Fruit fly (Drosophila melanogaster) whole organism, embryonic: Measurements from ENCODE around the gene CG34002.

ENCODE experiments used
- Asciz ChIP-seq: fragments of 200-800 bp; sonication (Bioruptor generic); optimal IDR thresholded peaks from 2 replicates; lab custom pipeline; 2017; ENCODE audit warnings: missing biosample characterization, mild to moderate bottlenecking, missing genetic modification characterization, missing genetic modification reagents
- Bgb ChIP-seq: fragments of 200-800 bp; sonication (Bioruptor generic); IDR thresholded peaks from 2 replicates; pipeline ENCODE4 v1.3.6; 2022; ENCODE audit warnings: missing biosample characterization, missing genetic modification characterization; ENCODE audit not compliant: partially characterized antibody
- BtbVII ChIP-seq: fragments of 200-800 bp; sonication (Bioruptor generic); optimal IDR thresholded peaks from 3 replicates; lab custom pipeline; 2017; ENCODE audit warnings: missing biosample characterization, mild to moderate bottlenecking, missing genetic modification characterization
- CG10321 ChIP-seq: fragments of 200-800 bp; sonication (Bioruptor generic); IDR thresholded peaks from 2 replicates; pipeline ENCODE4 v1.3.6; 2022; ENCODE audit warnings: missing biosample characterization, missing genetic modification characterization
- CG10431 ChIP-seq: fragments of 200-800 bp; sonication (Bioruptor generic); optimal IDR thresholded peaks from 3 replicates; lab custom pipeline; 2018; ENCODE audit warnings: missing biosample characterization, mild to moderate bottlenecking, missing genetic modification characterization
- CG11456 ChIP-seq: fragments of 200-800 bp; sonication (Bioruptor generic); IDR thresholded peaks from 3 replicates; pipeline ENCODE4 v1.3.6; 2022; ENCODE audit warnings: missing biosample characterization, missing genetic modification characterization
- CG12299 ChIP-seq: fragments of 200-800 bp; sonication (Bioruptor generic); optimal IDR thresholded peaks from 2 replicates; lab custom pipeline; 2018; ENCODE audit warnings: missing biosample characterization, mild to moderate bottlenecking, missing genetic modification characterization
- CG14441 ChIP-seq: fragments of 200-800 bp; sonication (Bioruptor generic); IDR thresholded peaks from 2 replicates; pipeline ENCODE4 v1.3.6; 2022; ENCODE audit warnings: missing biosample characterization, missing genetic modification characterization
- CG15073 ChIP-seq: fragments of 200-800 bp; sonication (Bioruptor generic); optimal IDR thresholded peaks from 2 replicates; lab custom pipeline; 2016; ENCODE audit warnings: missing biosample characterization, missing genetic modification characterization
- CG1529 ChIP-seq: fragments of 200-800 bp; sonication (Bioruptor generic); optimal IDR thresholded peaks from 3 replicates; lab custom pipeline; 2018; ENCODE audit warnings: missing biosample characterization, missing genetic modification characterization
- CG15479 ChIP-seq: fragments of 200-800 bp; sonication (Bioruptor generic); optimal IDR thresholded peaks from 3 replicates; lab custom pipeline; 2019; ENCODE audit warnings: missing biosample characterization, mild to moderate bottlenecking, missing genetic modification characterization, moderate library complexity
- CG17361 ChIP-seq: fragments of 200-800 bp; sonication (Bioruptor generic); IDR thresholded peaks from 3 replicates; pipeline ENCODE4 v1.3.6; 2022; ENCODE audit warnings: missing biosample characterization, missing genetic modification characterization
- CG17802 ChIP-seq: fragments of 200-800 bp; sonication (Bioruptor generic); optimal IDR thresholded peaks from 2 replicates; lab custom pipeline; 2018; ENCODE audit warnings: missing biosample characterization, mild to moderate bottlenecking, missing genetic modification characterization, moderate library complexity
- CG18262 ChIP-seq: fragments of 200-800 bp; optimal IDR thresholded peaks from 3 replicates; lab custom pipeline; 2019; ENCODE audit warnings: missing biosample characterization, mild to moderate bottlenecking, missing genetic modification characterization, moderate library complexity
- CG30020 ChIP-seq: fragments of 200-800 bp; optimal IDR thresholded peaks from 2 replicates; lab custom pipeline; 2019; ENCODE audit warnings: missing biosample characterization, mild to moderate bottlenecking, missing genetic modification characterization, moderate library complexity
- CG3995 ChIP-seq: fragments of 200-800 bp; sonication (Bioruptor generic); optimal IDR thresholded peaks from 3 replicates; lab custom pipeline; 2016; ENCODE audit warnings: missing biosample characterization, missing genetic modification characterization
- CG4360 ChIP-seq: fragments of 200-800 bp; sonication (Bioruptor generic); IDR thresholded peaks from 2 replicates; pipeline ENCODE4 v1.3.6; 2022; ENCODE audit warnings: missing biosample characterization, missing genetic modification characterization
- CG4707 ChIP-seq: fragments of 200-800 bp; sonication (Bioruptor generic); optimal IDR thresholded peaks from 2 replicates; lab custom pipeline; 2018; ENCODE audit warnings: missing biosample characterization, mild to moderate bottlenecking, missing genetic modification characterization, moderate library complexity
- CG4820 ChIP-seq: fragments of 200-800 bp; sonication (Bioruptor generic); optimal IDR thresholded peaks from 3 replicates; lab custom pipeline; 2016; ENCODE audit warnings: missing biosample characterization, missing genetic modification characterization
- CG6175 ChIP-seq: fragments of 200-800 bp; sonication (Bioruptor generic); IDR thresholded peaks from 3 replicates; pipeline ENCODE4 v1.3.6; 2022; ENCODE audit warnings: missing biosample characterization, missing genetic modification characterization
- CG6272 ChIP-seq: fragments of 200-800 bp; sonication (Bioruptor generic); IDR thresholded peaks from 2 replicates; pipeline ENCODE4 v1.3.6; 2022; ENCODE audit warnings: missing biosample characterization, missing genetic modification characterization
- CG6791 ChIP-seq: fragments of 200-800 bp; sonication (Bioruptor generic); IDR thresholded peaks from 3 replicates; pipeline ENCODE4 v1.3.6; 2022; ENCODE audit warnings: missing biosample characterization, missing genetic modification characterization; ENCODE audit not compliant: partially characterized antibody
- CG9727 ChIP-seq: fragments of 200-800 bp; sonication (Bioruptor generic); optimal IDR thresholded peaks from 3 replicates; lab custom pipeline; 2017; ENCODE audit warnings: missing biosample characterization, mild to moderate bottlenecking, missing genetic modification characterization
- CG9932 ChIP-seq: fragments of 200-800 bp; sonication (Bioruptor generic); IDR thresholded peaks from 2 replicates; pipeline ENCODE4 v1.3.6; 2022; ENCODE audit warnings: missing biosample characterization, missing genetic modification characterization
- CkIIα-i1 ChIP-seq: fragments of 200-800 bp; sonication (Bioruptor generic); IDR thresholded peaks from 2 replicates; pipeline ENCODE4 v1.3.6; 2022; ENCODE audit warnings: missing biosample characterization, missing genetic modification characterization
- D ChIP-seq, 2 experiments: fragments of 200-800 bp in 1 of 2; fragments of >200 bp in 1 of 2; sonication (Bioruptor generic) in 1 of 2; optimal IDR thresholded peaks; 2 replicates in 1 of 2; 3 replicates in 1 of 2; lab custom pipeline; 2017; ENCODE audit warnings: mild to moderate bottlenecking in 1 of 2, missing biosample characterization in 1 of 2, missing genetic modification characterization in 1 of 2, missing genetic modification reagents in 1 of 2
- HHEX ChIP-seq: fragments of 200-800 bp; sonication (Bioruptor generic); optimal IDR thresholded peaks from 3 replicates; lab custom pipeline; 2017; ENCODE audit warnings: missing biosample characterization, mild to moderate bottlenecking, missing genetic modification characterization, missing genetic modification reagents
- Lim3 ChIP-seq: fragments of 200-800 bp; sonication (Bioruptor generic); IDR thresholded peaks from 2 replicates; pipeline ENCODE4 v1.3.6; 2022; ENCODE audit warnings: missing biosample characterization, missing genetic modification characterization
- Med ChIP-seq: fragments of 200-800 bp; sonication (Bioruptor generic); peaks from one replicate; lab custom pipeline; 2016; ENCODE audit warnings: missing biosample characterization, missing genetic modification characterization, mild to moderate bottlenecking, inconsistent platforms, moderate library complexity
- Meics ChIP-seq: fragments of 200-800 bp; sonication (Bioruptor generic); optimal IDR thresholded peaks from 2 replicates; lab custom pipeline; 2017; ENCODE audit warnings: missing biosample characterization, mild to moderate bottlenecking, missing genetic modification characterization
- Nf-YA ChIP-seq: fragments of 200-800 bp; sonication (Bioruptor generic); IDR thresholded peaks from 2 replicates; pipeline ENCODE4 v1.3.6; 2022; ENCODE audit warnings: missing biosample characterization, missing genetic modification characterization
- Sin3A ChIP-seq: fragments of >200 bp; optimal IDR thresholded peaks from 2 replicates; lab custom pipeline; 2018
- amos ChIP-seq: fragments of 200-800 bp; sonication (Bioruptor generic); IDR thresholded peaks from 2 replicates; pipeline ENCODE4 v1.3.6; 2022; ENCODE audit warnings: missing biosample characterization, missing genetic modification characterization; ENCODE audit not compliant: partially characterized antibody
- bsh ChIP-seq, 2 experiments: fragments of 200-800 bp; sonication (Bioruptor generic); optimal IDR thresholded peaks; 2 replicates each; lab custom pipeline; 2017 to 2018; ENCODE audit warnings: mild to moderate bottlenecking in 2 of 2, missing biosample characterization in 2 of 2, missing genetic modification characterization in 2 of 2, moderate library complexity in 1 of 2
- crc ChIP-seq: fragments of 200-800 bp; sonication (Bioruptor generic); optimal IDR thresholded peaks from 2 replicates; lab custom pipeline; 2016; ENCODE audit warnings: missing biosample characterization, missing genetic modification characterization
- dati ChIP-seq: fragments of 200-800 bp; sonication (Bioruptor generic); IDR thresholded peaks from 2 replicates; pipeline ENCODE4 v1.3.6; 2022; ENCODE audit warnings: missing biosample characterization, missing genetic modification characterization
- disco-r ChIP-seq: fragments of 200-800 bp; sonication (Bioruptor generic); optimal IDR thresholded peaks from 2 replicates; lab custom pipeline; 2016; ENCODE audit warnings: missing biosample characterization, missing genetic modification characterization
- ems ChIP-seq: fragments of 200-800 bp; sonication (Bioruptor generic); optimal IDR thresholded peaks from 3 replicates; lab custom pipeline; 2016; ENCODE audit warnings: missing biosample characterization, missing genetic modification characterization
- gt ChIP-seq: fragments of 200-800 bp; sonication (Bioruptor generic); IDR thresholded peaks from 2 replicates; pipeline ENCODE4 v1.3.6; 2022; ENCODE audit warnings: missing biosample characterization, missing genetic modification characterization
- lov ChIP-seq, 2 experiments: fragments of 200-800 bp in 1 of 2; fragments of >200 bp in 1 of 2; sonication (Bioruptor generic) in 1 of 2; IDR thresholded peaks in 1 of 2; optimal IDR thresholded peaks in 1 of 2; 2 replicates in 1 of 2; 3 replicates in 1 of 2; pipeline versions ENCODE4 v1.3.6 to Lab custom; 2017 to 2022; ENCODE audit warnings: missing biosample characterization in 1 of 2, missing genetic modification characterization in 1 of 2
- odd ChIP-seq: fragments of 200-800 bp; sonication (Bioruptor generic); optimal IDR thresholded peaks from 2 replicates; lab custom pipeline; 2017; ENCODE audit warnings: missing biosample characterization, mild to moderate bottlenecking, missing genetic modification characterization
- prd ChIP-seq, 3 experiments: fragments of >200 bp in 2 of 3; fragments of 200-800 bp in 1 of 3; sonication (Bioruptor generic) in 1 of 3; optimal IDR thresholded peaks in 2 of 3; IDR thresholded peaks in 1 of 3; 2 replicates in 2 of 3; 3 replicates in 1 of 3; pipeline versions ENCODE4 v1.3.6 to Lab custom; 2017 to 2022; ENCODE audit warnings: missing biosample characterization in 1 of 3, missing genetic modification characterization in 1 of 3
- pros ChIP-seq: fragments of 200-800 bp; sonication (Bioruptor generic); optimal IDR thresholded peaks from 3 replicates; lab custom pipeline; 2019; ENCODE audit warnings: missing biosample characterization, mild to moderate bottlenecking, missing genetic modification characterization, moderate library complexity
- pzg ChIP-seq: fragments of 200-800 bp; sonication (Bioruptor generic); optimal IDR thresholded peaks from 3 replicates; lab custom pipeline; 2018; ENCODE audit warnings: missing biosample characterization, mild to moderate bottlenecking, missing genetic modification characterization, moderate library complexity
- sim ChIP-seq: fragments of 200-800 bp; sonication (Bioruptor generic); IDR thresholded peaks from 2 replicates; pipeline ENCODE4 v1.3.6; 2022; ENCODE audit warnings: missing biosample characterization, missing genetic modification characterization
- sob ChIP-seq: fragments of 200-800 bp; sonication (Bioruptor generic); IDR thresholded peaks from 2 replicates; pipeline ENCODE4 v1.3.6; 2022; ENCODE audit warnings: missing biosample characterization, missing genetic modification characterization
- ssp ChIP-seq: fragments of 200-800 bp; sonication (Bioruptor generic); IDR thresholded peaks from 2 replicates; pipeline ENCODE4 v1.3.6; 2022; ENCODE audit warnings: missing biosample characterization, missing genetic modification characterization
- tgo ChIP-seq: fragments of 200-800 bp; sonication (Bioruptor generic); IDR thresholded peaks from 3 replicates; pipeline ENCODE4 v1.3.6; 2022; ENCODE audit warnings: missing biosample characterization, missing genetic modification characterization
- yki ChIP-seq: fragments of >200 bp; optimal IDR thresholded peaks from 3 replicates; lab custom pipeline; 2018

CG34002 gene

dm6 chr3L:17846169-17846981 lies 11.9 kb upstream of the CG34002 start, which contains the start of the genes MED19 and CG7430 (continued):
- no peak for TF ChIP-seq Asciz (GFP tag; lab: Kevin White, UChicago)
- no peak for TF ChIP-seq odd (GFP tag; lab: Kevin White, UChicago)
- TF ChIP-seq Bgb = peak; percentile 63
- TF ChIP-seq prd (optimal IDR thresholded peaks at IDR 0.05; lab: Kevin White, UChicago) = no peak
- no peak for TF ChIP-seq prd (GFP tag; IDR thresholded peaks at IDR 0.05; lab: Robert Waterston, UW)
- TF ChIP-seq ems (GFP tag; lab: Kevin White, UChicago) = no peak
- TF ChIP-seq BtbVII (GFP tag; lab: Kevin White, UChicago) = no peak
- TF ChIP-seq disco-r (GFP tag; lab: Kevin White, UChicago) = no peak
- peak; percentile 66 for TF ChIP-seq CG6791 (GFP tag; lab: Robert Waterston, UW)
- no peak for TF ChIP-seq CG15479 (GFP tag; lab: Kevin White, UChicago)
- no peak for TF ChIP-seq Nf-YA (GFP tag; lab: Robert Waterston, UW)
- no peak for TF ChIP-seq lov (optimal IDR thresholded peaks at IDR 0.05; lab: Kevin White, UChicago)
- no peak for TF ChIP-seq lov (GFP tag; IDR thresholded peaks at IDR 0.05; lab: Robert Waterston, UW)
- TF ChIP-seq sim (GFP tag; lab: Robert Waterston, UW) = no peak
- no peak for TF ChIP-seq CG10321
- no peak for TF ChIP-seq CG6272
- no peak for TF ChIP-seq CG17802 (tag; lab: Kevin White, UChicago)
- TF ChIP-seq CkIIα-i1 (GFP tag; lab: Robert Waterston, UW) = no peak
- peak; percentile 2 for TF ChIP-seq HHEX
- TF ChIP-seq CG15073 (GFP tag; lab: Kevin White, UChicago) = no peak
- peak; percentile 33 for TF ChIP-seq CG9727
- TF ChIP-seq amos (GFP tag; lab: Robert Waterston, UW) = peak; percentile 62
- peak; percentile 91 for TF ChIP-seq pzg (GFP tag; lab: Kevin White, UChicago)
- TF ChIP-seq CG4820 (GFP tag; lab: Kevin White, UChicago) = no peak
- peak; percentile 47 for TF ChIP-seq CG9932 (GFP tag; lab: Robert Waterston, UW)
- peak; percentile 28 for TF ChIP-seq CG4360
- peak; percentile 84 for TF ChIP-seq Med (GFP tag; lab: Kevin White, UChicago)
- TF ChIP-seq Lim3 = no peak
- no peak for TF ChIP-seq ssp (GFP tag; lab: Robert Waterston, UW)
- no peak for TF ChIP-seq dati (GFP tag; lab: Robert Waterston, UW)
- TF ChIP-seq CG30020 (tag; lab: Kevin White, UChicago) = peak; percentile 36
- no peak for TF ChIP-seq CG1529 (GFP tag; lab: Kevin White, UChicago)
- no peak for TF ChIP-seq CG12299 (tag; lab: Kevin White, UChicago)
- no peak for TF ChIP-seq tgo
- no peak for TF ChIP-seq gt (GFP tag; lab: Robert Waterston, UW)
- TF ChIP-seq CG14441 = no peak
- TF ChIP-seq CG11456 = no peak
- no peak for TF ChIP-seq CG6175 (GFP tag; lab: Robert Waterston, UW)
- no peak for TF ChIP-seq CG4707
- no peak for TF ChIP-seq CG18262
- TF ChIP-seq bsh (GFP tag; optimal IDR thresholded peaks at IDR 0.05; lab: Kevin White, UChicago) = peak; percentile 24 to 60
- TF ChIP-seq yki (lab: Kevin White, UChicago) = no peak
- TF ChIP-seq pros (GFP tag; lab: Kevin White, UChicago) = no peak
- TF ChIP-seq CG3995 = no peak
- no peak for TF ChIP-seq D (optimal IDR thresholded peaks at IDR 0.05; lab: Kevin White, UChicago)
- no peak for TF ChIP-seq D (GFP tag; optimal IDR thresholded peaks at IDR 0.05; lab: Kevin White, UChicago)
- peak; percentile 12 for TF ChIP-seq Sin3A
- TF ChIP-seq CG17361 (GFP tag; lab: Robert Waterston, UW) = peak; percentile 54; the same call in 2 of the 3 replicates
- peak; percentile 33 for TF ChIP-seq CG10431
- TF ChIP-seq Meics = no peak
- TF ChIP-seq sob (GFP tag; lab: Robert Waterston, UW) = peak; percentile 55; the same call in 1 of the 2 replicates
- no peak for TF ChIP-seq crc
